Fruit fly (Drosophila melanogaster): ENCODE data around the gene CG9853.

CG9853 gene

dm6 chr3R:4437113-4437512 is 35.3 kb upstream of the CG9853 start, which contains the start of the genes Lipt2 and CG14650 (continued):
- peak; percentile 75 for TF ChIP-seq CG31627 (GFP tag; optimal IDR thresholded peaks at IDR 0.05)
- TF ChIP-seq CG10669 (GFP tag; optimal IDR thresholded peaks at IDR 0.05): no peak
- TF ChIP-seq fd59A (GFP tag; optimal IDR thresholded peaks at IDR 0.05): no peak
- TF ChIP-seq CG34406 (GFP tag; optimal IDR thresholded peaks at IDR 0.05): no peak
- no peak for TF ChIP-seq Ets21C (GFP tag; optimal IDR thresholded peaks at IDR 0.05)
- no peak for TF ChIP-seq Eip75B (GFP tag; optimal IDR thresholded peaks at IDR 0.05)
- TF ChIP-seq CG11902 (GFP tag; optimal IDR thresholded peaks at IDR 0.05): peak; percentile 51

dm6 chr3R:4433441-4434077 is 31.7 kb upstream of the CG9853 start, which contains the start of the genes eIF3a and CG1074:
Gene eIF3a (minus strand): TSS chr3R:4433895.
Gene CG1074 (plus strand): TSS chr3R:4433965.
- no peak for TF ChIP-seq Lpt (GFP tag; optimal IDR thresholded peaks at IDR 0.05)
- no peak for TF ChIP-seq dsx (GFP tag; optimal IDR thresholded peaks at IDR 0.05; ENCODE audit: poor library complexity, severe bottlenecking)
- TF ChIP-seq Sox15 (GFP tag; optimal IDR thresholded peaks at IDR 0.05): peak; percentile 7
- peak; percentile 52 for TF ChIP-seq CG1621 (tag; optimal IDR thresholded peaks at IDR 0.05)
- TF ChIP-seq CG8319 (GFP tag; optimal IDR thresholded peaks at IDR 0.05): no peak
- TF ChIP-seq CG3032 (tag; optimal IDR thresholded peaks at IDR 0.05): peak; percentile 52
- peak; percentile 75 for TF ChIP-seq esn (GFP tag; optimal IDR thresholded peaks at IDR 0.05)
- no peak for TF ChIP-seq CG6276 (GFP tag; optimal IDR thresholded peaks at IDR 0.05)
- TF ChIP-seq fd59A (GFP tag; optimal IDR thresholded peaks at IDR 0.05): peak; percentile 7
- peak in 1 of 2 experiments; percentile 19 for TF ChIP-seq salr (GFP tag; optimal IDR thresholded peaks at IDR 0.05)
- TF ChIP-seq CG6163 (GFP tag; IDR thresholded peaks at IDR 0.05): peak; percentile 77; the same call in 2 of the 3 replicates
- TF ChIP-seq lz (GFP tag; optimal IDR thresholded peaks at IDR 0.05): peak; percentile 64
- no peak for TF ChIP-seq CG7368 (GFP tag; optimal IDR thresholded peaks at IDR 0.05)
- TF ChIP-seq Ets96B (tag; optimal IDR thresholded peaks at IDR 0.05): peak; percentile 18
- TF ChIP-seq Sox14 (GFP tag; optimal IDR thresholded peaks at IDR 0.05): no peak
- peak; percentile 64 for TF ChIP-seq CG31627 (GFP tag; optimal IDR thresholded peaks at IDR 0.05)
- TF ChIP-seq CG16779 (tag; optimal IDR thresholded peaks at IDR 0.05): no peak
- TF ChIP-seq CG6854 (GFP tag; optimal IDR thresholded peaks at IDR 0.05): peak; percentile 85
- peak; percentile 87 for TF ChIP-seq Eip78C (GFP tag)
- no peak for TF ChIP-seq cyc (GFP tag; optimal IDR thresholded peaks at IDR 0.05)

- peak; percentile 19 for TF ChIP-seq esn (GFP tag; optimal IDR thresholded peaks at IDR 0.05)
- no peak for TF ChIP-seq Hr39 (GFP tag; optimal IDR thresholded peaks at IDR 0.05)
Observed at dm6 chr3R:4428585-4429464, 27.0 kb upstream of the CG9853 start, which contains the start of gene srl. Gene srl (minus strand): TSS chr3R:4429335.

- TF ChIP-seq CG15336 (GFP tag; IDR thresholded peaks at IDR 0.05) (no peak), CG8119 (GFP tag; IDR thresholded peaks at IDR 0.05) (no peak), vri (GFP tag; optimal IDR thresholded peaks at IDR 0.05) (no peak), Sox15 (GFP tag; optimal IDR thresholded peaks at IDR 0.05) (no peak), CG3032 (tag; optimal IDR thresholded peaks at IDR 0.05) (no peak), CG1621 (tag; optimal IDR thresholded peaks at IDR 0.05) (no peak), CG11294 (GFP tag; IDR thresholded peaks at IDR 0.05) (no peak), Hr38 (GFP tag; optimal IDR thresholded peaks at IDR 0.05) (no peak), CG10669 (GFP tag; optimal IDR thresholded peaks at IDR 0.05) (no peak), svp (GFP tag) (no peak), lz (GFP tag; optimal IDR thresholded peaks at IDR 0.05) (no peak), Hr4 (GFP tag; optimal IDR thresholded peaks at IDR 0.05) (no peak)
Observed at dm6 chr3R:4426730-4427129, 24.9 kb upstream of the CG9853 start, which contains the start of gene CG31525. Gene CG31525 (plus strand): TSS chr3R:4427030.
